Worm (Caenorhabditis elegans) whole organism, young adult: ENCODE measurements around the gene srlf-31.

Experiments
- ama-1 ChIP-seq, 3 experiments: fragments of 150-350 bp in 1 of 3; sonication (generic microtip) in 2 of 3; optimal IDR thresholded peaks; 2 replicates each; lab custom pipeline; 2014 to 2018; ENCODE audit warnings: missing biosample characterization in 2 of 3, missing genetic modification characterization in 2 of 3, missing genetic modification reagents in 2 of 3
- athp-1 ChIP-seq: sonication (generic microtip); optimal IDR thresholded peaks from 2 replicates; lab custom pipeline; 2017; ENCODE audit warnings: mild to moderate bottlenecking, missing genetic modification characterization, missing compliant biosample characterization
- bed-1 ChIP-seq: fragments of 200-800 bp; sonication (Bioruptor generic); IDR thresholded peaks from 2 replicates; pipeline ENCODE4 v1.3.6; 2022; ENCODE audit warnings: missing genetic modification reagents, missing genetic modification characterization, missing compliant biosample characterization
- ceh-91 ChIP-seq: fragments of 200-800 bp; sonication (Bioruptor generic); IDR thresholded peaks from 2 replicates; pipeline ENCODE4 v1.3.6; 2022; ENCODE audit warnings: missing genetic modification reagents, missing genetic modification characterization, missing compliant biosample characterization
- snpc-4 ChIP-seq, 5 experiments: fragments of 150-350 bp in 1 of 5; sonication (generic microtip) in 4 of 5; optimal IDR thresholded peaks; 2 replicates each; lab custom pipeline; 2014 to 2018; ENCODE audit warnings: missing genetic modification characterization in 5 of 5, missing biosample characterization in 3 of 5, antibody characterized with exemption in 2 of 5, mild to moderate bottlenecking in 2 of 5, missing compliant biosample characterization in 2 of 5, missing genotype in 2 of 5, moderate library complexity in 2 of 5, missing genetic modification reagents in 1 of 5

- TF ChIP-seq athp-1 (tag; lab: Kevin White, UChicago) (no peak), snpc-4 (GFP tag; optimal IDR thresholded peaks at IDR 0.05; lab: Kevin White, UChicago) (no peak), snpc-4 (tag; optimal IDR thresholded peaks at IDR 0.05; lab: Kevin White, UChicago) (no peak), ceh-91 (GFP tag; lab: Robert Waterston, UW) (no peak), bed-1 (GFP tag; lab: Robert Waterston, UW) (no peak), ama-1 (optimal IDR thresholded peaks at IDR 0.05; lab: Kevin White, UChicago) (no peak), ama-1 (GFP tag; optimal IDR thresholded peaks at IDR 0.05; lab: Kevin White, UChicago) (no peak)
These were observed 25.3 kb downstream of the srlf-31 start for ce11 chrIV:11897710-11898109.
